Fruit fly (Drosophila melanogaster) S2 (cell line): Measurements from ENCODE around the gene PQBP1.

Experiments
- CG8478 ChIP-seq: fragments of >200 bp; optimal IDR thresholded peaks from 2 replicates; lab custom pipeline; 2018
- CTCF ChIP-seq, 2 experiments: fragments of >200 bp; optimal IDR thresholded peaks; 2 replicates each; lab custom pipeline; 2018

DNA sequence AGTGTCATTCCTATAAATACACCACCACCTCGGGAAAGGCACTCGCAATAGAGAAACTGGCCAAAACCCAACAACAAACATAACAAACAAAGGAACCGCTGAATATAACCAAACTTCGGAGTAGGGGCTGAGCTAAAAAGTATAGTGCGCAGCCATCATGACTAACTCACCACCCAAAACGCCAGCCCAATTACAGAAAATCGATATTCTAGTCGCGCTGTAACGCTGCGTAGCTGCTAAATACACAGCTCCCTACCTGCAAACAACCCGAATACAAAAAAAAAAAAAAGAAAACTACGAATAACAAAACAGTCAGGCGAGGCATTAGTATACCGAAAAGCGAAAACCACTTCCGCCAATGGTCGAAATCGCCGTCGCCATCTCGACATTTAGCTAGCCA lies 14.9 kb upstream of the PQBP1 start:
- TF ChIP-seq CG8478 (lab: Kevin White, UChicago) (no peak), CTCF (optimal IDR thresholded peaks at IDR 0.05; lab: Kevin White, UChicago) (no peak)
